Worm (Caenorhabditis elegans) whole organism, late embryonic: Measurements from ENCODE around the gene mltn-3.

Source experiments
- K02D7.2 ChIP-seq: sonication (generic microtip); optimal IDR thresholded peaks from 2 replicates; lab custom pipeline; 2017; ENCODE audit warnings: mild to moderate bottlenecking, missing genetic modification characterization, missing compliant biosample characterization
- odd-2 ChIP-seq: sonication (generic microtip); optimal IDR thresholded peaks from 2 replicates; lab custom pipeline; 2017; ENCODE audit warnings: antibody characterized with exemption, mild to moderate bottlenecking, missing genetic modification characterization, missing compliant biosample characterization
- pqm-1 ChIP-seq: sonication (generic microtip); optimal IDR thresholded peaks from 2 replicates; lab custom pipeline; 2016; ENCODE audit warnings: missing genetic modification characterization, missing compliant biosample characterization
- rnt-1 ChIP-seq: sonication (generic microtip); optimal IDR thresholded peaks from 2 replicates; lab custom pipeline; 2016; ENCODE audit warnings: missing genetic modification characterization, missing compliant biosample characterization

DNA sequence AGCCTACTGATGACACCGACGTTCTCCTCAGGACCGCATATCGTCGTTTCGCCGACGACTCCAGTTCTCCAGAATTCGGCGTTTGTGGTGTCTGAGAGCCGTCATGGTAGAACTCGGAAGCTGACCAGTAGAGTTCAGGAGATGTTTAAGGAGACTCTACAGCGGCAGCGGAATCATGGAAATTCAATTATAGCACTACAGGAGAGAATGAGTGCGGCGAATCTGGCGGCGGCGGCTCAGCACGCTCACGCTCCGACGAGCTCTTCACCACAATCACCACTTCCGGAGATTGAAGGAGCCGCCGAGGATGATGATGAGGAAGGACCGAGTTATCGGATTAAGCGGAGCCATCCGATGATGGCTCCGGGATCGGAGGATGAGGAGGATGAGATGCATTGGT, 36.6 kb upstream of the mltn-3 start:
- TF ChIP-seq rnt-1 (tag; lab: Kevin White, UChicago) (no peak), K02D7.2 (tag; lab: Kevin White, UChicago) (no peak), odd-2 (tag; lab: Kevin White, UChicago) (no peak), pqm-1 (tag; lab: Kevin White, UChicago) (no peak)
